Fruit fly (Drosophila melanogaster) whole organism, pupa: ENCODE measurements around the gene CG17440.
A peak's percentile ranks its signal among the peaks of the same experiment; 100 is the strongest.

Experiments
- CG10348 ChIP-seq: fragments of 200-800 bp; sonication (Bioruptor generic); IDR thresholded peaks from 2 replicates; pipeline ENCODE4 v1.3.6; 2022; ENCODE audit warnings: missing biosample characterization, missing genetic modification characterization
- CG12605 ChIP-seq: fragments of 200-800 bp; sonication (Bioruptor generic); IDR thresholded peaks from 2 replicates; pipeline ENCODE4 v1.3.6; 2022; ENCODE audit warnings: missing biosample characterization, missing genetic modification characterization
- CG13204 ChIP-seq: fragments of 200-800 bp; sonication (Bioruptor generic); optimal IDR thresholded peaks from 2 replicates; lab custom pipeline; 2018; ENCODE audit warnings: missing biosample characterization, mild to moderate bottlenecking, missing genetic modification characterization, moderate library complexity
- CG14655 ChIP-seq: fragments of 200-800 bp; sonication (Bioruptor generic); optimal IDR thresholded peaks from 3 replicates; lab custom pipeline; 2017; ENCODE audit warnings: mild to moderate bottlenecking, missing biosample characterization, missing genetic modification reagents, missing genetic modification characterization
- CG15710 ChIP-seq: fragments of 200-800 bp; sonication (Bioruptor generic); optimal IDR thresholded peaks from 2 replicates; lab custom pipeline; 2018; ENCODE audit warnings: missing biosample characterization, mild to moderate bottlenecking, missing genetic modification characterization, moderate library complexity
- CG17806 ChIP-seq: fragments of 200-800 bp; sonication (Bioruptor generic); optimal IDR thresholded peaks from 2 replicates; lab custom pipeline; 2018; ENCODE audit warnings: missing biosample characterization, mild to moderate bottlenecking, missing genetic modification characterization, moderate library complexity
- CG32121 ChIP-seq: fragments of 200-800 bp; sonication (Bioruptor generic); IDR thresholded peaks from 2 replicates; pipeline ENCODE4 v1.3.6; 2022; ENCODE audit warnings: missing biosample characterization, missing genetic modification characterization
- CG34367 ChIP-seq: fragments of 200-800 bp; sonication (Bioruptor generic); optimal IDR thresholded peaks from 2 replicates; lab custom pipeline; 2018; ENCODE audit warnings: missing biosample characterization, mild to moderate bottlenecking, missing genetic modification characterization
- CG4496 ChIP-seq: fragments of 200-800 bp; sonication (Bioruptor generic); IDR thresholded peaks from 3 replicates; pipeline ENCODE4 v1.3.6; 2022; ENCODE audit warnings: missing biosample characterization, missing genetic modification characterization
- CG8159 ChIP-seq: fragments of 200-800 bp; sonication (Bioruptor generic); optimal IDR thresholded peaks from 3 replicates; lab custom pipeline; 2018; ENCODE audit warnings: missing biosample characterization, mild to moderate bottlenecking, missing genetic modification characterization, moderate library complexity
- CG8301 ChIP-seq: fragments of 200-800 bp; sonication (Bioruptor generic); optimal IDR thresholded peaks from 2 replicates; lab custom pipeline; 2018; ENCODE audit warnings: missing biosample characterization, mild to moderate bottlenecking, missing genetic modification characterization
- CG9948 ChIP-seq: fragments of 200-800 bp; sonication (Bioruptor generic); optimal IDR thresholded peaks from 2 replicates; lab custom pipeline; 2018; ENCODE audit warnings: missing biosample characterization, mild to moderate bottlenecking, missing genetic modification characterization, moderate library complexity
- D1 ChIP-seq: fragments of 200-800 bp; sonication (Bioruptor generic); optimal IDR thresholded peaks from 2 replicates; lab custom pipeline; 2018; ENCODE audit warnings: missing biosample characterization, mild to moderate bottlenecking, missing genetic modification characterization, moderate library complexity
- EcR ChIP-seq: fragments of 200-800 bp; sonication (Bioruptor generic); optimal IDR thresholded peaks from 3 replicates; lab custom pipeline; 2019; ENCODE audit warnings: missing biosample characterization, missing genetic modification characterization, mild to moderate bottlenecking, moderate library complexity, missing genetic modification reagents
- Ets98B ChIP-seq: fragments of 200-800 bp; sonication (Bioruptor generic); IDR thresholded peaks from 2 replicates; pipeline ENCODE4 v1.3.6; 2022; ENCODE audit warnings: missing biosample characterization, missing genetic modification characterization
- Pif1A ChIP-seq: fragments of 200-800 bp; sonication (Bioruptor generic); optimal IDR thresholded peaks from 3 replicates; lab custom pipeline; 2016; ENCODE audit warnings: missing biosample characterization, missing genetic modification characterization
- Pif1B ChIP-seq: fragments of 200-800 bp; sonication (Bioruptor generic); optimal IDR thresholded peaks from 3 replicates; lab custom pipeline; 2016; ENCODE audit warnings: missing biosample characterization, missing genetic modification characterization
- Snoo ChIP-seq: fragments of 200-800 bp; sonication (Bioruptor generic); optimal IDR thresholded peaks from 3 replicates; lab custom pipeline; 2017; ENCODE audit warnings: missing biosample characterization, mild to moderate bottlenecking, missing genetic modification characterization, inconsistent platforms
- fd96Ca ChIP-seq: fragments of 200-800 bp; sonication (Bioruptor generic); IDR thresholded peaks from 3 replicates; pipeline ENCODE4 v1.3.6; 2022; ENCODE audit warnings: missing biosample characterization, missing genetic modification characterization
- gl ChIP-seq: fragments of 200-800 bp; sonication (Bioruptor generic); optimal IDR thresholded peaks from 2 replicates; lab custom pipeline; 2018; ENCODE audit warnings: missing biosample characterization, mild to moderate bottlenecking, missing genetic modification characterization
- rn ChIP-seq: fragments of 200-800 bp; sonication (Bioruptor generic); IDR thresholded peaks from 2 replicates; pipeline ENCODE4 v1.3.6; 2022; ENCODE audit warnings: missing biosample characterization, missing genetic modification characterization

CG17440 gene

dm6 chrX:9269825-9270224, at the start of gene CG17440:
CG17440 (minus strand) TSS chrX:9269925.
- TF ChIP-seq CG12605 (GFP tag; lab: Robert Waterston, UW) (no peak), Pif1B (GFP tag; lab: Kevin White, UChicago) (no peak), CG8301 (no peak), CG17806 (tag; lab: Kevin White, UChicago) (no peak), Ets98B (GFP tag; lab: Robert Waterston, UW) (no peak), gl (no peak), Snoo (no peak), fd96Ca (GFP tag; lab: Robert Waterston, UW) (no peak), Pif1A (GFP tag; lab: Kevin White, UChicago) (no peak), CG10348 (no peak)

dm6 chrX:9319140-9319539, 49.4 kb upstream of the CG17440 start, which contains the start of the genes c12.1 and c12.2:
c12.1 (minus strand) TSS chrX:9319223.
c12.2 (plus strand) TSS chrX:9319359.
- no peak for TF ChIP-seq CG32121 (GFP tag; lab: Robert Waterston, UW)
- peak; percentile 51; the same call in 1 of the 2 replicates for TF ChIP-seq CG12605 (GFP tag; lab: Robert Waterston, UW)
- TF ChIP-seq, all 21 proteins: peak for 1

- no peak for TF ChIP-seq CG4496
- TF ChIP-seq D1 = no peak
- no peak for TF ChIP-seq EcR (GFP tag; lab: Kevin White, UChicago)
- no peak for TF ChIP-seq CG14655
- TF ChIP-seq Pif1B (GFP tag; lab: Kevin White, UChicago) = no peak
- peak; percentile 14 for TF ChIP-seq CG17806 (tag; lab: Kevin White, UChicago)
- TF ChIP-seq CG15710 (tag; lab: Kevin White, UChicago) = no peak
- peak; percentile 28 for TF ChIP-seq CG8159 (tag; lab: Kevin White, UChicago)
- peak; percentile 3 for TF ChIP-seq CG34367 (tag; lab: Kevin White, UChicago)
- TF ChIP-seq Snoo = no peak
- no peak for TF ChIP-seq gl
- no peak for TF ChIP-seq Pif1A (GFP tag; lab: Kevin White, UChicago)
- peak; percentile 15 for TF ChIP-seq CG9948 (tag; lab: Kevin White, UChicago)
Measured at dm6 chrX:9317100-9317499, 47.4 kb upstream of the CG17440 start.

DNA sequence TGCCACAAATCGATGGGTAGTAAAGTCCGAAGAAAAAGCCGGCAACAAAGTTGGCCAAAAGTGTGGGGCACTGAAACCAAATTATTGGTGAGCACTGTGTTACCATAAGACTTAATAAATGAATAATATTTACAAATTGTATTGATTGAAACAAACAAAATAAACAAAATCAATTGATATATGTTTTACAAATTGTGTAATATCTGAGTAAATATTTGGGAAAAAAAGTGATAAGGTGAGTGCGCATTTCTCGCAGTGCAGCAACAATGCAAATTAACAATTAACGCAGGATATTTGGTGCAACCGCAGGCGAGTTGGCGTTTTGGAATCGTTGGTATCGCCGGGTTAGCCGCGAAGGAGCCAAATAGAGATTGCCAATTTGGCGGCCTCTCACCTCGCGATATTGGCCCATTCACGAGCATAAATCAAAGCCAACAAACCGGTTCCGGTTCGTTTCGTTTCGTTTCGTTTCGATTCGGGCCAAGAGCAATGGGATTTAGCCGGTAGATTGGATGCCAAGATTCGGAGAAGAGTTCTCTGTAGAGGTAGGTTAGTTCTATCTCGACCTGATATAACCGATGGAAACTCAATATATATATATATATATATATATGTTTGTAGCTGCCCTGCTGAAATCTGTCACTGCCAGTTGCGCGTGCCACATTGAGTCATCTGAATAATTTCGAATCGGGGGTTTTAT, 40.4 kb upstream of the CG17440 start:
- TF ChIP-seq Snoo (no peak), EcR (GFP tag; lab: Kevin White, UChicago) (no peak), CG34367 (tag; lab: Kevin White, UChicago) (no peak), Pif1A (GFP tag; lab: Kevin White, UChicago) (no peak), Pif1B (GFP tag; lab: Kevin White, UChicago) (no peak), CG9948 (tag; lab: Kevin White, UChicago) (peak; percentile 1), CG12605 (GFP tag; lab: Robert Waterston, UW) (no peak), CG8159 (tag; lab: Kevin White, UChicago) (peak; percentile 22), CG15710 (tag; lab: Kevin White, UChicago) (no peak), CG10348 (no peak), CG4496 (no peak), Ets98B (GFP tag; lab: Robert Waterston, UW) (no peak), CG13204 (GFP tag; lab: Kevin White, UChicago) (no peak), fd96Ca (GFP tag; lab: Robert Waterston, UW) (no peak), rn (GFP tag; lab: Robert Waterston, UW) (no peak), CG14655 (no peak), CG17806 (tag; lab: Kevin White, UChicago) (no peak), CG32121 (GFP tag; lab: Robert Waterston, UW) (no peak)

dm6 chrX:9305735-9306134, 36.0 kb upstream of the CG17440 start:
- peak; percentile 85 for TF ChIP-seq CG13204 (GFP tag; lab: Kevin White, UChicago)
- TF ChIP-seq Pif1B (GFP tag; lab: Kevin White, UChicago) = peak; percentile 86
- TF ChIP-seq CG9948 (tag; lab: Kevin White, UChicago) = peak; percentile 68
- peak; percentile 82 for TF ChIP-seq CG14655
- peak; percentile 72 for TF ChIP-seq CG17806 (tag; lab: Kevin White, UChicago)
- TF ChIP-seq fd96Ca (GFP tag; lab: Robert Waterston, UW) = peak; percentile 92
- no peak for TF ChIP-seq CG10348
- no peak for TF ChIP-seq EcR (GFP tag; lab: Kevin White, UChicago)
- peak; percentile 78 for TF ChIP-seq CG15710 (tag; lab: Kevin White, UChicago)
- peak; percentile 97 for TF ChIP-seq Ets98B (GFP tag; lab: Robert Waterston, UW)
- peak; percentile 88 for TF ChIP-seq Snoo
- TF ChIP-seq gl = peak; percentile 93
- peak; percentile 94 for TF ChIP-seq Pif1A (GFP tag; lab: Kevin White, UChicago)
- no peak for TF ChIP-seq D1
- TF ChIP-seq CG8301 = peak; percentile 74
- peak; percentile 90 for TF ChIP-seq rn (GFP tag; lab: Robert Waterston, UW)
- peak; percentile 99 for TF ChIP-seq CG4496
- TF ChIP-seq CG34367 (tag; lab: Kevin White, UChicago) = peak; percentile 86
- TF ChIP-seq CG32121 (GFP tag; lab: Robert Waterston, UW) = peak; percentile 97
- peak; percentile 99 for TF ChIP-seq CG12605 (GFP tag; lab: Robert Waterston, UW)
- peak; percentile 71 for TF ChIP-seq CG8159 (tag; lab: Kevin White, UChicago)
